Worm (Caenorhabditis elegans) whole organism, L4 larva: ENCODE data around the gene C37C3.1.

Source experiments
- D1046.2 ChIP-seq: fragments of 200-800 bp; sonication (Bioruptor generic); IDR thresholded peaks from 2 replicates; pipeline ENCODE4 v1.3.6; 2022; ENCODE audit warnings: missing genetic modification characterization, missing compliant biosample characterization
- F26F4.8 ChIP-seq: fragments of 200-800 bp; sonication (Bioruptor generic); conservative IDR thresholded peaks from 2 replicates; pipeline ENCODE4 v1.3.6; 2022; ENCODE audit warnings: missing genetic modification characterization, missing compliant biosample characterization
- F37D6.2 ChIP-seq: sonication (generic microtip); optimal IDR thresholded peaks from 2 replicates; lab custom pipeline; 2016; ENCODE audit warnings: mild to moderate bottlenecking, missing genetic modification characterization, missing compliant biosample characterization
- F44E2.7 ChIP-seq: fragments of 200-800 bp; sonication (Bioruptor generic); IDR thresholded peaks from 2 replicates; pipeline ENCODE4 v2.1.2; 2022; ENCODE audit warnings: missing genetic modification characterization, missing compliant biosample characterization
- F49E8.2 ChIP-seq: sonication (generic microtip); optimal IDR thresholded peaks from 2 replicates; lab custom pipeline; 2016; ENCODE audit warnings: missing compliant biosample characterization, mild to moderate bottlenecking, missing genetic modification characterization, borderline replicate concordance
- T20F7.1 ChIP-seq: fragments of 200-800 bp; sonication (Bioruptor generic); optimal IDR thresholded peaks from 2 replicates; lab custom pipeline; 2018; ENCODE audit warnings: mild to moderate bottlenecking, missing genetic modification characterization, missing compliant biosample characterization
- Y48G9A.11 ChIP-seq: fragments of 200-800 bp; sonication (Bioruptor generic); IDR thresholded peaks from 2 replicates; pipeline ENCODE4 v1.3.6; 2022; ENCODE audit warnings: missing genetic modification reagents, missing genetic modification characterization, missing compliant biosample characterization
- ZK337.2 ChIP-seq: fragments of 200-800 bp; sonication (Bioruptor generic); IDR thresholded peaks from 2 replicates; pipeline ENCODE4 v1.3.6; 2022; ENCODE audit warnings: missing genetic modification reagents, missing genetic modification characterization, missing compliant biosample characterization
- aha-1 ChIP-seq: fragments of 150-350 bp; peaks from one replicate; lab custom pipeline; 2014; ENCODE audit warnings: missing biosample characterization, missing genetic modification characterization
- arid-1 ChIP-seq: fragments of 200-800 bp; sonication (Bioruptor generic); conservative IDR thresholded peaks from 2 replicates; pipeline ENCODE4 v1.3.6; 2022; ENCODE audit warnings: missing genetic modification reagents, missing genetic modification characterization, missing compliant biosample characterization
- attf-4 ChIP-seq: sonication (generic microtip); optimal IDR thresholded peaks from 3 replicates; lab custom pipeline; 2017; ENCODE audit warnings: missing biosample characterization, missing genetic modification characterization
- ceh-20 ChIP-seq: fragments of 200-800 bp; sonication (Bioruptor generic); IDR thresholded peaks from 2 replicates; pipeline ENCODE4 v1.3.6; 2022; ENCODE audit warnings: missing genetic modification reagents, missing genetic modification characterization, missing compliant biosample characterization
- ceh-32 ChIP-seq: sonication (generic microtip); optimal IDR thresholded peaks from 2 replicates; lab custom pipeline; 2016; ENCODE audit warnings: mild to moderate bottlenecking, missing genetic modification characterization, missing compliant biosample characterization; ENCODE audit not compliant: poor library complexity
- daf-16 ChIP-seq, 3 experiments: sonication (generic microtip); optimal IDR thresholded peaks; 2 replicates each; lab custom pipeline; 2016 to 2017; ENCODE audit warnings: missing genetic modification characterization in 3 of 3, missing genetic modification reagents in 3 of 3, mild to moderate bottlenecking in 2 of 3, missing compliant biosample characterization in 2 of 3, missing biosample characterization in 1 of 3, moderate library complexity in 1 of 3
- daf-19 ChIP-seq: fragments of 200-800 bp; sonication (Bioruptor generic); conservative IDR thresholded peaks from 2 replicates; pipeline ENCODE4 v1.3.6; 2022; ENCODE audit warnings: missing genetic modification characterization, missing compliant biosample characterization
- dpl-1 ChIP-seq: fragments of 150-350 bp; optimal IDR thresholded peaks from 2 replicates; lab custom pipeline; 2014; ENCODE audit warnings: missing biosample characterization, missing genetic modification reagents, missing genetic modification characterization
- dve-1 ChIP-seq: sonication (generic microtip); optimal IDR thresholded peaks from 2 replicates; lab custom pipeline; 2017; ENCODE audit warnings: antibody characterized with exemption, mild to moderate bottlenecking, missing genetic modification characterization, missing compliant biosample characterization; ENCODE audit not compliant: insufficient read depth
- fkh-10 ChIP-seq: fragments of 150-350 bp; optimal IDR thresholded peaks from 2 replicates; lab custom pipeline; 2014; ENCODE audit warnings: missing biosample characterization, missing genetic modification reagents, missing genetic modification characterization
- gei-8 ChIP-seq: fragments of 200-800 bp; sonication (Bioruptor generic); optimal IDR thresholded peaks from 2 replicates; lab custom pipeline; 2018; ENCODE audit warnings: mild to moderate bottlenecking, missing genetic modification characterization, missing compliant biosample characterization
- hlh-30 ChIP-seq: sonication (generic microtip); optimal IDR thresholded peaks from 2 replicates; lab custom pipeline; 2017; ENCODE audit warnings: antibody characterized with exemption, mild to moderate bottlenecking, missing genetic modification characterization, missing compliant biosample characterization; ENCODE audit not compliant: insufficient read depth
- hmg-1.1 ChIP-seq: fragments of 200-800 bp; sonication (Bioruptor generic); IDR thresholded peaks from 2 replicates; pipeline ENCODE4 v1.3.6; 2022; ENCODE audit warnings: missing genetic modification reagents, missing genetic modification characterization, missing compliant biosample characterization
- jun-1 ChIP-seq: fragments of 150-350 bp; optimal IDR thresholded peaks from 2 replicates; lab custom pipeline; 2014; ENCODE audit warnings: missing biosample characterization, missing genetic modification reagents, missing genetic modification characterization
- lin-13 ChIP-seq: fragments of 150-350 bp; optimal IDR thresholded peaks from 2 replicates; lab custom pipeline; 2014; ENCODE audit warnings: missing biosample characterization, missing genetic modification reagents, missing genetic modification characterization
- lin-38 ChIP-seq: fragments of 200-800 bp; sonication (Bioruptor generic); IDR thresholded peaks from 2 replicates; pipeline ENCODE4 v1.3.6; 2022; ENCODE audit warnings: missing genetic modification reagents, missing genetic modification characterization, missing compliant biosample characterization
- lir-3 ChIP-seq: sonication (generic microtip); optimal IDR thresholded peaks from 2 replicates; lab custom pipeline; 2016; ENCODE audit warnings: mild to moderate bottlenecking, missing genetic modification characterization, missing compliant biosample characterization
- lsy-2 ChIP-seq, 2 experiments: fragments of 150-350 bp in 1 of 2; sonication (generic microtip) in 1 of 2; optimal IDR thresholded peaks; 2 replicates each; lab custom pipeline; 2014 to 2017; ENCODE audit warnings: missing biosample characterization in 2 of 2, missing genetic modification characterization in 2 of 2
- mdl-1 ChIP-seq, 2 experiments: fragments of 150-350 bp in 1 of 2; sonication (generic microtip) in 1 of 2; optimal IDR thresholded peaks; 2 replicates each; lab custom pipeline; 2014 to 2017; ENCODE audit warnings: missing biosample characterization in 2 of 2, missing genetic modification characterization in 2 of 2
- mep-1 ChIP-seq: fragments of 150-350 bp; sonication (generic microtip); optimal IDR thresholded peaks from 3 replicates; lab custom pipeline; 2014; ENCODE audit warnings: missing biosample characterization, missing genetic modification characterization
- mes-2 ChIP-seq: sonication (generic microtip); optimal IDR thresholded peaks from 2 replicates; lab custom pipeline; 2016; ENCODE audit warnings: missing genotype, mild to moderate bottlenecking, missing genetic modification characterization, missing compliant biosample characterization; ENCODE audit not compliant: poor library complexity, severe bottlenecking
- nhr-10 ChIP-seq: fragments of 150-350 bp; optimal IDR thresholded peaks from 2 replicates; lab custom pipeline; 2014; ENCODE audit warnings: missing biosample characterization, missing genetic modification characterization
- nhr-11 ChIP-seq: fragments of 150-350 bp; optimal IDR thresholded peaks from 2 replicates; lab custom pipeline; 2014; ENCODE audit warnings: missing biosample characterization, missing genetic modification characterization
- nhr-111 ChIP-seq: fragments of 200-800 bp; sonication (Bioruptor generic); optimal IDR thresholded peaks from 2 replicates; lab custom pipeline; 2018; ENCODE audit warnings: mild to moderate bottlenecking, missing genetic modification characterization, missing compliant biosample characterization
- nhr-237 ChIP-seq: sonication (generic microtip); optimal IDR thresholded peaks from 2 replicates; lab custom pipeline; 2017; ENCODE audit warnings: missing biosample characterization, missing genetic modification characterization
- nhr-41 ChIP-seq: fragments of 200-800 bp; sonication (Bioruptor generic); IDR thresholded peaks from 2 replicates; pipeline ENCODE4 v1.3.6; 2022; ENCODE audit warnings: missing genetic modification reagents, missing genetic modification characterization, missing compliant biosample characterization
- nhr-48 ChIP-seq: sonication (generic microtip); optimal IDR thresholded peaks from 2 replicates; lab custom pipeline; 2016; ENCODE audit warnings: mild to moderate bottlenecking, missing genetic modification characterization, missing compliant biosample characterization
- nhr-6 ChIP-seq: fragments of 150-350 bp; optimal IDR thresholded peaks from 2 replicates; lab custom pipeline; 2014; ENCODE audit warnings: missing biosample characterization, missing genetic modification characterization
- pha-4 ChIP-seq, 2 experiments: fragments of 150-350 bp in 1 of 2; fragments of 200-800 bp in 1 of 2; sonication (Bioruptor generic) in 1 of 2; IDR thresholded peaks in 1 of 2; optimal IDR thresholded peaks in 1 of 2; 2 replicates each; pipeline versions ENCODE4 v1.3.6 to Lab custom; 2014 to 2022; ENCODE audit warnings: missing genetic modification characterization in 2 of 2, missing genetic modification reagents in 2 of 2, missing biosample characterization in 1 of 2, missing compliant biosample characterization in 1 of 2
- php-3 ChIP-seq: fragments of 200-800 bp; sonication (Bioruptor generic); IDR thresholded peaks from 2 replicates; pipeline ENCODE4 v1.3.6; 2022; ENCODE audit warnings: missing genetic modification reagents, missing genetic modification characterization, missing compliant biosample characterization
- pqm-1 ChIP-seq: sonication (generic microtip); optimal IDR thresholded peaks from 2 replicates; lab custom pipeline; 2017; ENCODE audit warnings: missing biosample characterization, missing genetic modification characterization
- sdz-12 ChIP-seq: fragments of 200-800 bp; sonication (Bioruptor generic); optimal IDR thresholded peaks from 2 replicates; lab custom pipeline; 2018; ENCODE audit warnings: mild to moderate bottlenecking, missing genetic modification characterization, missing compliant biosample characterization
- set-16 ChIP-seq: fragments of 200-800 bp; sonication (Bioruptor generic); IDR thresholded peaks from 2 replicates; pipeline ENCODE4 v1.3.6; 2022; ENCODE audit warnings: missing genetic modification reagents, missing genetic modification characterization, missing compliant biosample characterization
- tag-97 ChIP-seq: fragments of 200-800 bp; sonication (Bioruptor generic); IDR thresholded peaks from 2 replicates; pipeline ENCODE4 v1.3.6; 2022; ENCODE audit warnings: missing genetic modification characterization, missing compliant biosample characterization
- unc-62 ChIP-seq, 3 experiments: fragments of 150-350 bp in 1 of 3; sonication (generic microtip); optimal IDR thresholded peaks in 2 of 3; peaks in 1 of 3; 1 replicate in 1 of 3; 2 replicates in 2 of 3; lab custom pipeline; 2014 to 2017; ENCODE audit warnings: missing biosample characterization in 3 of 3, missing genetic modification characterization in 3 of 3, missing genetic modification reagents in 3 of 3, missing genotype in 1 of 3

C37C3.1 gene

ce11 chrV:7848251-7848650, 9.5 kb upstream of the C37C3.1 start (continued):
- TF ChIP-seq set-16 (GFP tag; lab: Robert Waterston, UW), result peak; percentile 69
- TF ChIP-seq attf-4 (tag; lab: Kevin White, UChicago), result no peak
- TF ChIP-seq D1046.2 (GFP tag; lab: Robert Waterston, UW), result no peak
- TF ChIP-seq Y48G9A.11 (GFP tag; lab: Robert Waterston, UW), result no peak
- TF ChIP-seq nhr-10 (tag; lab: Kevin White, UChicago), result no peak
- no peak for TF ChIP-seq daf-16 (GFP tag; optimal IDR thresholded peaks at IDR 0.05; lab: Kevin White, UChicago)
- TF ChIP-seq daf-16 (tag; optimal IDR thresholded peaks at IDR 0.05; lab: Kevin White, UChicago), result peak; percentile 32
- TF ChIP-seq hlh-30, result peak; percentile 97
- TF ChIP-seq mdl-1 (tag; optimal IDR thresholded peaks at IDR 0.05; lab: Kevin White, UChicago), result peak in 1 of 2 experiments; percentile 72
- no peak for TF ChIP-seq jun-1 (tag; lab: Kevin White, UChicago)
- TF ChIP-seq F49E8.2, result no peak
- no peak for TF ChIP-seq dpl-1 (GFP tag; lab: Kevin White, UChicago)
- TF ChIP-seq arid-1 (GFP tag; lab: Robert Waterston, UW), result no peak
- TF ChIP-seq daf-19 (GFP tag; lab: Robert Waterston, UW), result no peak
- no peak for TF ChIP-seq pqm-1 (tag; lab: Kevin White, UChicago)
- no peak for TF ChIP-seq ceh-32
- TF ChIP-seq nhr-11 (tag; lab: Kevin White, UChicago), result no peak
- TF ChIP-seq dve-1 (tag; lab: Kevin White, UChicago), result no peak
- peak; percentile 42; the same call in 1 of the 2 replicates for TF ChIP-seq ceh-20 (GFP tag; lab: Robert Waterston, UW)
- TF ChIP-seq nhr-41, result no peak
- no peak for TF ChIP-seq F37D6.2 (tag; lab: Kevin White, UChicago)

ce11 chrV:7852078-7852477, 5.7 kb upstream of the C37C3.1 start:
- TF ChIP-seq aha-1 (tag; lab: Kevin White, UChicago) (peak; percentile 84), F44E2.7 (GFP tag; lab: Robert Waterston, UW) (no peak), lin-38 (GFP tag; lab: Robert Waterston, UW) (peak; percentile 36; the same call in 1 of the 2 replicates), nhr-48 (tag; lab: Kevin White, UChicago) (no peak), F49E8.2 (peak; percentile 9)

DNA sequence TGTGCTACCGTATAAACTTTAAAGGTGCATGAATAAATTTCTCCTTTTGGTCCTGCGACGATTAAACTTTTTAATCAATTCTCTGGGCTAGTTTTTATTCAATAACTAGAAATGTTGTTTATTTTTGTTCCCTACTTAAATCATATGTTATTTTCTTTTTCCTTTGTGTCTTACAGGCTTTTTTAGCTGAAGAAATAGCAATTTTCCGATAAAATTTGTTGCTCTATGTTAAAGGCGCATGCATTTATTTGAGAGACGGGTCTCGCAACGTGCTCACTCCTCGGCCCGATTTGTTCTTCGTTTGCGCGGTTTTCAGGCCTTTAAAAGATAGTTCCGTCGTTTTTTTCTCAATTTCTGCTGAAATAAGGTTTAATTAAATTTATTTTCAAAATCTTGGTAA, 3.9 kb upstream of the C37C3.1 start:
- TF ChIP-seq nhr-237 (tag; lab: Kevin White, UChicago) (no peak), nhr-6 (tag; lab: Kevin White, UChicago) (peak; percentile 52), nhr-48 (tag; lab: Kevin White, UChicago) (no peak), mes-2 (tag; lab: Kevin White, UChicago) (peak; percentile 24), lin-38 (GFP tag; lab: Robert Waterston, UW) (0 out of 2 replicates have a peak, but pooled peaks have one; percentile 22), daf-16 (GFP tag; optimal IDR thresholded peaks at IDR 0.05; lab: Kevin White, UChicago) (no peak), daf-16 (tag; optimal IDR thresholded peaks at IDR 0.05; lab: Kevin White, UChicago) (peak; percentile 25), hmg-1.1 (GFP tag; lab: Robert Waterston, UW) (0 out of 2 replicates have a peak, but pooled peaks have one; percentile 34), lsy-2 (tag; optimal IDR thresholded peaks at IDR 0.05; lab: Kevin White, UChicago) (peak in 1 of 2 experiments; percentile 27), gei-8 (GFP tag; lab: Kevin White, UChicago) (no peak)

ce11 chrV:7854603-7855002, 3.2 kb upstream of the C37C3.1 start, which contains the start of the genes C37C3.9 and C37C3.18:
Gene C37C3.9, minus strand, starts transcription at chrV:7854700.
Gene C37C3.18, plus strand, starts transcription at chrV:7854993.
- peak; percentile 77 for TF ChIP-seq nhr-11 (tag; lab: Kevin White, UChicago)
- 0 out of 2 replicates have a peak, but pooled peaks have one; percentile 22 for TF ChIP-seq arid-1 (GFP tag; lab: Robert Waterston, UW)
- TF ChIP-seq lir-3 (tag; lab: Kevin White, UChicago), result no peak
- no peak for TF ChIP-seq nhr-111
- peak; percentile 26 for TF ChIP-seq pqm-1 (tag; lab: Kevin White, UChicago)
- TF ChIP-seq nhr-48 (tag; lab: Kevin White, UChicago), result peak; percentile 56
- TF ChIP-seq lin-13 (GFP tag; lab: Kevin White, UChicago), result peak; percentile 78
- no peak for TF ChIP-seq sdz-12 (GFP tag; lab: Kevin White, UChicago)
- no peak for TF ChIP-seq tag-97 (GFP tag; lab: Robert Waterston, UW)
- peak; percentile 78 for TF ChIP-seq mep-1 (tag; lab: Kevin White, UChicago)
- TF ChIP-seq pha-4 (GFP tag; IDR thresholded peaks at IDR 0.05; lab: Robert Waterston, UW), result 0 out of 2 replicates have a peak, but pooled peaks have one; percentile 39
- no peak for TF ChIP-seq pha-4 (tag; optimal IDR thresholded peaks at IDR 0.05; lab: Kevin White, UChicago)
- TF ChIP-seq fkh-10 (GFP tag; lab: Kevin White, UChicago), result peak; percentile 23
- TF ChIP-seq attf-4 (tag; lab: Kevin White, UChicago), result no peak
- TF ChIP-seq ZK337.2 (GFP tag; lab: Robert Waterston, UW), result no peak
- peak; percentile 53 for TF ChIP-seq T20F7.1 (GFP tag; lab: Kevin White, UChicago)
- no peak for TF ChIP-seq F26F4.8
- peak in 1 of 2 experiments; percentile 97 for TF ChIP-seq unc-62 (GFP tag; optimal IDR thresholded peaks at IDR 0.05 in 1 of 2; lab: Kevin White, UChicago)
- no peak for TF ChIP-seq unc-62 (tag; optimal IDR thresholded peaks at IDR 0.05; lab: Kevin White, UChicago)
- TF ChIP-seq php-3 (GFP tag; lab: Robert Waterston, UW), result no peak
